Fruit fly (Drosophila melanogaster): ENCODE measurements around the gene CG15754.

The CG15754 gene

dm6 chrX:13563483-13564443 lies 36.0 kb downstream of the CG15754 start, which contains the start of the genes CG46311 and Tpst (continued):
- TF ChIP-seq Hr3 (GFP tag; optimal IDR thresholded peaks at IDR 0.05) (peak; percentile 54), B-H1 (GFP tag; IDR thresholded peaks at IDR 0.05) (no peak; the same call in 2 of the 3 replicates), h (optimal IDR thresholded peaks at IDR 0.05) (no peak), grn (GFP tag; optimal IDR thresholded peaks at IDR 0.05) (no peak), Atf6 (GFP tag; IDR thresholded peaks at IDR 0.05) (no peak), CG4707 (GFP tag; optimal IDR thresholded peaks at IDR 0.05) (peak; percentile 27), E2f2 (GFP tag; IDR thresholded peaks at IDR 0.05) (peak; percentile 57), CG8281 (tag; optimal IDR thresholded peaks at IDR 0.05) (no peak), unc-4 (GFP tag; IDR thresholded peaks at IDR 0.05; ENCODE audit: partially characterized antibody) (0 out of 2 replicates have a peak, but pooled peaks have one; percentile 34), CG10654 (GFP tag; optimal IDR thresholded peaks at IDR 0.05) (peak; percentile 23), Bgb (GFP tag; IDR thresholded peaks at IDR 0.05; ENCODE audit: partially characterized antibody) (peak; percentile 51), hbn (GFP tag; IDR thresholded peaks at IDR 0.05; ENCODE audit: partially characterized antibody) (no peak), otp (GFP tag; IDR thresholded peaks at IDR 0.05) (0 out of 3 replicates have a peak, but pooled peaks have one; percentile 57), Rx (GFP tag; IDR thresholded peaks at IDR 0.05) (peak; percentile 21; the same call in 1 of the 2 replicates), NC2β (GFP tag; optimal IDR thresholded peaks at IDR 0.05) (peak; percentile 72), CG32767 (GFP tag; IDR thresholded peaks at IDR 0.05) (no peak), Kr (GFP tag; optimal IDR thresholded peaks at IDR 0.05) (no peak), Scr (GFP tag; IDR thresholded peaks at IDR 0.05; ENCODE audit: partially characterized antibody) (peak; percentile 39; the same call in 1 of the 2 replicates), aop (GFP tag; IDR thresholded peaks at IDR 0.05) (peak; percentile 48; the same call in 1 of the 2 replicates), GATAe (GFP tag; conservative IDR thresholded peaks at IDR 0.05) (no peak), CG9437 (GFP tag; optimal IDR thresholded peaks at IDR 0.05) (no peak), dpn (GFP tag; optimal IDR thresholded peaks at IDR 0.05) (peak; percentile 72 to 73), CG2116 (GFP tag; optimal IDR thresholded peaks at IDR 0.05) (peak; percentile 34), kni (GFP tag; optimal IDR thresholded peaks at IDR 0.05) (peak; percentile 8), CG6654 (GFP tag; optimal IDR thresholded peaks at IDR 0.05) (no peak), pnt (GFP tag; optimal IDR thresholded peaks at IDR 0.05) (peak; percentile 66), Max (GFP tag; optimal IDR thresholded peaks at IDR 0.05) (peak; percentile 15), gem (tag; optimal IDR thresholded peaks at IDR 0.05) (peak; percentile 50), PHDP (tag; optimal IDR thresholded peaks at IDR 0.05) (peak; percentile 3), hth (optimal IDR thresholded peaks at IDR 0.05) (no peak), emc (GFP tag; optimal IDR thresholded peaks at IDR 0.05) (no peak), Dll (GFP tag; IDR thresholded peaks at IDR 0.05; ENCODE audit: partially characterized antibody) (0 out of 4 replicates have a peak, but pooled peaks have one; percentile 41), CG7987 (GFP tag; optimal IDR thresholded peaks at IDR 0.05) (peak; percentile 2), sima (GFP tag; optimal IDR thresholded peaks at IDR 0.05) (peak; percentile 21), exex (tag; optimal IDR thresholded peaks at IDR 0.05) (no peak), CG1024 (GFP tag; IDR thresholded peaks at IDR 0.05) (peak; percentile 58), CG12769 (tag; optimal IDR thresholded peaks at IDR 0.05) (peak; percentile 55), HLH4C (GFP tag; IDR thresholded peaks at IDR 0.05; ENCODE audit: partially characterized antibody) (peak; percentile 17; the same call in 1 of the 3 replicates), Dek (tag; optimal IDR thresholded peaks at IDR 0.05) (peak; percentile 49), Dref (GFP tag; IDR thresholded peaks at IDR 0.05) (peak; percentile 44; the same call in 1 of the 2 replicates), jumu (GFP tag; optimal IDR thresholded peaks at IDR 0.05) (peak; percentile 68), jing (GFP tag; optimal IDR thresholded peaks at IDR 0.05) (no peak), CG7839 (tag; optimal IDR thresholded peaks at IDR 0.05) (peak; percentile 66), Lhr (GFP tag; optimal IDR thresholded peaks at IDR 0.05) (peak; percentile 98), Lpt (GFP tag; optimal IDR thresholded peaks at IDR 0.05) (no peak), CG8089 (GFP tag; optimal IDR thresholded peaks at IDR 0.05) (peak; percentile 66), CG8290 (GFP tag; optimal IDR thresholded peaks at IDR 0.05) (peak; percentile 70), CG8290 (tag; optimal IDR thresholded peaks at IDR 0.05) (peak; percentile 30 to 89)

All from whole organism, embryonic.